Fruit fly (Drosophila melanogaster): ENCODE measurements around the gene SP1029.

The SP1029 gene

dm6 chr3R:29265075-29265474 is 14.8 kb upstream of the SP1029 start (continued):
- TF ChIP-seq CG7839 (tag; optimal IDR thresholded peaks at IDR 0.05) (peak; percentile 51), CG2678 (tag; optimal IDR thresholded peaks at IDR 0.05) (peak; percentile 51), CG5180 (GFP tag; optimal IDR thresholded peaks at IDR 0.05) (no peak), mld (GFP tag; IDR thresholded peaks at IDR 0.05; ENCODE audit: partially characterized antibody) (no peak), Nf-YC (tag; optimal IDR thresholded peaks at IDR 0.05) (no peak), CG12942 (GFP tag; optimal IDR thresholded peaks at IDR 0.05) (no peak), Atf-2 (GFP tag; optimal IDR thresholded peaks at IDR 0.05) (no peak), Kr (GFP tag; optimal IDR thresholded peaks at IDR 0.05) (no peak), ash1 (GFP tag; optimal IDR thresholded peaks at IDR 0.05) (no peak), CG12744 (GFP tag; optimal IDR thresholded peaks at IDR 0.05) (no peak), CG17361 (GFP tag; IDR thresholded peaks at IDR 0.05) (peak; percentile 58; the same call in 2 of the 3 replicates), ac (GFP tag; optimal IDR thresholded peaks at IDR 0.05) (peak; percentile 3), CG10366 (GFP tag; IDR thresholded peaks at IDR 0.05) (no peak), tll (GFP tag; optimal IDR thresholded peaks at IDR 0.05) (no peak), CG13296 (GFP tag; optimal IDR thresholded peaks at IDR 0.05) (no peak), Elba2 (GFP tag; optimal IDR thresholded peaks at IDR 0.05) (no peak), CG10267 (tag; optimal IDR thresholded peaks at IDR 0.05) (peak; percentile 47), CG18262 (tag; optimal IDR thresholded peaks at IDR 0.05) (peak; percentile 78), Awh (GFP tag; IDR thresholded peaks at IDR 0.05) (no peak), az2 (GFP tag; optimal IDR thresholded peaks at IDR 0.05) (peak; percentile 31), dmrt11E (tag; optimal IDR thresholded peaks at IDR 0.05) (peak; percentile 84), pum (GFP tag; optimal IDR thresholded peaks at IDR 0.05) (peak; percentile 20), cad (GFP tag; optimal IDR thresholded peaks at IDR 0.05) (no peak), Meics (GFP tag; optimal IDR thresholded peaks at IDR 0.05) (no peak), YL-1 (GFP tag; optimal IDR thresholded peaks at IDR 0.05) (no peak), CG3065 (GFP tag; optimal IDR thresholded peaks at IDR 0.05) (no peak), chm (GFP tag; IDR thresholded peaks at IDR 0.05) (no peak), da (GFP tag; optimal IDR thresholded peaks at IDR 0.05) (no peak), CG16779 (GFP tag; IDR thresholded peaks at IDR 0.05) (no peak), CG17328 (GFP tag; IDR thresholded peaks at IDR 0.05) (peak; percentile 43; the same call in 1 of the 2 replicates), zfh2 (GFP tag; optimal IDR thresholded peaks at IDR 0.05) (no peak), CG2712 (tag; optimal IDR thresholded peaks at IDR 0.05) (peak; percentile 74), CG11723 (GFP tag; optimal IDR thresholded peaks at IDR 0.05) (no peak), chinmo (GFP tag; IDR thresholded peaks at IDR 0.05; ENCODE audit: partially characterized antibody) (no peak), CG8388 (GFP tag; optimal IDR thresholded peaks at IDR 0.05) (peak; percentile 60), bigmax (GFP tag; optimal IDR thresholded peaks at IDR 0.05) (no peak), CG4424 (GFP tag; optimal IDR thresholded peaks at IDR 0.05) (peak; percentile 28), CG15696 (tag; optimal IDR thresholded peaks at IDR 0.05) (peak; percentile 45), crol (GFP tag; IDR thresholded peaks at IDR 0.05) (no peak), CG31441 (GFP tag; IDR thresholded peaks at IDR 0.05) (peak; percentile 63), fu2 (GFP tag; optimal IDR thresholded peaks at IDR 0.05) (no peak), Spps (tag; optimal IDR thresholded peaks at IDR 0.05) (peak; percentile 51), unpg (GFP tag; optimal IDR thresholded peaks at IDR 0.05) (peak; percentile 42), pnt (GFP tag; optimal IDR thresholded peaks at IDR 0.05) (peak; percentile 40), CG14860 (GFP tag; IDR thresholded peaks at IDR 0.05; ENCODE audit: partially characterized antibody) (no peak), sima (GFP tag; optimal IDR thresholded peaks at IDR 0.05) (no peak), CG10321 (GFP tag; IDR thresholded peaks at IDR 0.05) (no peak), lmd (GFP tag; IDR thresholded peaks at IDR 0.05) (peak; percentile 9; the same call in 1 of the 2 replicates), sc (optimal IDR thresholded peaks at IDR 0.05) (no peak), sc (GFP tag; optimal IDR thresholded peaks at IDR 0.05) (peak; percentile 49), CrebB (tag; optimal IDR thresholded peaks at IDR 0.05) (no peak), org-1 (GFP tag; optimal IDR thresholded peaks at IDR 0.05) (no peak)
